Fruit fly (Drosophila melanogaster): ENCODE results near the gene hook.

Gene hook

DNA sequence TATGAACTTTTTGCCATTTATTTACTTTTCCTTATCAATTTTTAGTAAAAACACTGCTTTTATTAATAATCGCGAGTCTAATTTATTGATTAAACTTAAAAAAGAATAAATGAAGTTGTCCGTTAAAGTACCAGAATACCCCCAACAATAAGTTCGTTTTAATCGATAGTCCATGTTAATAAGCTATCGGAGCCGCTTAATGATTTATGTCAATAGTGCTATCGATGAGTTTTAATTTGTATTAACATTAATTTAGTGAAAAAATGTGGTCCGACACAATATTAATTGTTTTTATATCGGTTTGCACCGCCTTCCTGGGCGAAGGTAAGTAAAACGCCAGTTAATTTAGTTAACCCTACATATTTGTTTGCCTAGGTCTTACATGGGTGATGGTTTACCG lies 15.6 kb upstream of the hook start, which contains the start of gene CG10470:
CG10470 (plus strand) TSS at position 165 of the 400 bp plus-strand sequence.
- peak; percentile 16 for TF ChIP-seq rgr (GFP tag; optimal IDR thresholded peaks at IDR 0.05)
- TF ChIP-seq HLH106 (tag; optimal IDR thresholded peaks at IDR 0.05) = peak; percentile 15
- TF ChIP-seq CrebA (GFP tag; optimal IDR thresholded peaks at IDR 0.05; ENCODE audit: borderline replicate concordance) = no peak
- TF ChIP-seq jim (GFP tag; optimal IDR thresholded peaks at IDR 0.05) = no peak
- no peak for TF ChIP-seq lola (GFP tag; optimal IDR thresholded peaks at IDR 0.05)
- no peak for TF ChIP-seq usp (GFP tag; optimal IDR thresholded peaks at IDR 0.05)
- TF ChIP-seq psq (GFP tag; optimal IDR thresholded peaks at IDR 0.05) = peak; percentile 20
- peak; percentile 29 for TF ChIP-seq Hnf4 (GFP tag; optimal IDR thresholded peaks at IDR 0.05)
- TF ChIP-seq fru (GFP tag; optimal IDR thresholded peaks at IDR 0.05) = peak; percentile 22
- peak; percentile 4 for TF ChIP-seq OdsH (GFP tag; optimal IDR thresholded peaks at IDR 0.05)
- TF ChIP-seq Sp1 (GFP tag; optimal IDR thresholded peaks at IDR 0.05) = peak; percentile 15
- TF ChIP-seq h (GFP tag; optimal IDR thresholded peaks at IDR 0.05) = peak; percentile 0

DNA sequence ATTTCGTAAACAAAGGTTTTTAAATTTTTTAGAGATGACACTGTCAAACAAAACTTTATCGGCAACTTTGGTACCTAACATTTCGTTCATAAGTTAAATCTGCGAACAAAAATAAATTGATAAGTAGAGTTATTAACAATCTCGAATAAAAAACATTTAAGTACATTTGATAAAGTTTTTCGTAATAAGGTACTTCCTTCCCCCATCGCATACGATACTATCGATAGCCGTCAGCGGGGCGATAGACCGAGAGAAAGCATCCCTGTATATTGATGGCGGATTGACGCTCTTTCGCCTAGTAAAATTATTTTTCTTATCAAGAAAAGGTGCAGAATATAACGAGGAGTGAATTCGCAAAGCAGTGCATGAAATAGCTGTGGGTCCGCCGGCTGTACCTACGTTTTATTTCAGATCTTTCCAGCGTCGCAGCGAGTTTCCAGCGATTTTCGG lies 11.8 kb upstream of the hook start, which contains the start of the genes Ttc19 and Acn:
Ttc19 (minus strand) TSS at position 38 of the 450 bp plus-strand sequence.
Acn (plus strand) TSS at position 245 of the 450 bp plus-strand sequence.
- TF ChIP-seq sage (GFP tag; optimal IDR thresholded peaks at IDR 0.05) = no peak
- peak; percentile 89 for TF ChIP-seq ey (GFP tag; optimal IDR thresholded peaks at IDR 0.05)
- TF ChIP-seq br (GFP tag; optimal IDR thresholded peaks at IDR 0.05) = peak; percentile 88
- TF ChIP-seq woc (GFP tag; optimal IDR thresholded peaks at IDR 0.05) = peak; percentile 86
- TF ChIP-seq Hr78 (GFP tag; optimal IDR thresholded peaks at IDR 0.05) = no peak
- no peak for TF ChIP-seq Dif (GFP tag; optimal IDR thresholded peaks at IDR 0.05; ENCODE audit: partially characterized antibody)
- TF ChIP-seq CG32264 (GFP tag; optimal IDR thresholded peaks at IDR 0.05) = peak; percentile 76
- peak; percentile 75 for TF ChIP-seq OdsH (GFP tag; optimal IDR thresholded peaks at IDR 0.05)
- TF ChIP-seq Rel (GFP tag; optimal IDR thresholded peaks at IDR 0.05) = no peak
- TF ChIP-seq Rel (tag; optimal IDR thresholded peaks at IDR 0.05) = peak; percentile 45
- TF ChIP-seq h (GFP tag; optimal IDR thresholded peaks at IDR 0.05) = peak; percentile 90
- TF ChIP-seq sv (GFP tag; optimal IDR thresholded peaks at IDR 0.05) = peak; percentile 82
- peak; percentile 95 for TF ChIP-seq Jra (GFP tag; optimal IDR thresholded peaks at IDR 0.05)
- no peak for TF ChIP-seq CrebA (GFP tag; optimal IDR thresholded peaks at IDR 0.05; ENCODE audit: borderline replicate concordance)
- peak; percentile 41 for TF ChIP-seq Myc (optimal IDR thresholded peaks at IDR 0.05)
- TF ChIP-seq GATAd (GFP tag; optimal IDR thresholded peaks at IDR 0.05) = peak; percentile 73
- TF ChIP-seq HLH106 (tag; optimal IDR thresholded peaks at IDR 0.05) = peak; percentile 83
- peak; percentile 83 for TF ChIP-seq CG9705 (GFP tag; optimal IDR thresholded peaks at IDR 0.05)
- peak; percentile 66 for TF ChIP-seq Hr83 (GFP tag; optimal IDR thresholded peaks at IDR 0.05; ENCODE audit: poor library complexity, severe bottlenecking)
- TF ChIP-seq dl (GFP tag; optimal IDR thresholded peaks at IDR 0.05; ENCODE audit: insufficient read depth in 1 of 2, partially characterized antibody in 2 of 2) = no peak
- TF ChIP-seq Sp1 (GFP tag; optimal IDR thresholded peaks at IDR 0.05) = peak; percentile 81
- TF ChIP-seq fru (GFP tag; optimal IDR thresholded peaks at IDR 0.05) = peak; percentile 88
- TF ChIP-seq dsf (GFP tag; optimal IDR thresholded peaks at IDR 0.05; ENCODE audit: borderline replicate concordance) = peak; percentile 93
- no peak for TF ChIP-seq brk (GFP tag; optimal IDR thresholded peaks at IDR 0.05)
- TF ChIP-seq foxo (GFP tag; optimal IDR thresholded peaks at IDR 0.05) = peak; percentile 60 to 88
- TF ChIP-seq Mio (GFP tag; optimal IDR thresholded peaks at IDR 0.05) = peak; percentile 17
- peak; percentile 78 for TF ChIP-seq psq (GFP tag; optimal IDR thresholded peaks at IDR 0.05)
- TF ChIP-seq rgr (GFP tag; optimal IDR thresholded peaks at IDR 0.05) = peak; percentile 90
- TF ChIP-seq Abd-B (GFP tag; optimal IDR thresholded peaks at IDR 0.05) = no peak

DNA sequence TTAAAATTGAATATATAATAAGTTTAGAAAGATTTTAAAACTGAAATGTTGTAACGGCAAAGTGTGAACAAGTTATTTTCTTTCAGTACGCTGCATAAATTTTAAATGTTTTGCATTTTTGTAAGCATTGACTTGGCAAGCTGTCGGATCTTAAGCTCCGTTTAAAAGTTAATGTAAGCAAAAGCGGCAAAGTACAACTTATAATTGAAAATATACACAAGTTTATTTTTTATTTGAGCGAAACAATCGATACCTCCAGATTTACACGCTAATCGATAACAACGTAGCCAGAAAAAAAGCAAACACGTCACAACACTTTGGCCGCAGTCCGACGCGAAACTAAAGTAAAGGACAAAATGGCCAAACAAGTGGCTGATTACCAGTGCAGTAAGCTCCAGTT lies 8.3 kb upstream of the hook start, which contains the start of gene Catsup:
Catsup (plus strand) TSS at position 273 of the 400 bp plus-strand sequence.
- TF ChIP-seq Vsx2 (GFP tag; optimal IDR thresholded peaks at IDR 0.05; ENCODE audit: partially characterized antibody) (no peak), sv (GFP tag; optimal IDR thresholded peaks at IDR 0.05) (no peak), Dfd (GFP tag; optimal IDR thresholded peaks at IDR 0.05) (no peak), ey (GFP tag; optimal IDR thresholded peaks at IDR 0.05) (no peak), pan (optimal IDR thresholded peaks at IDR 0.05) (no peak), HLH106 (tag; optimal IDR thresholded peaks at IDR 0.05) (no peak), Dif (GFP tag; optimal IDR thresholded peaks at IDR 0.05; ENCODE audit: partially characterized antibody) (no peak), OdsH (GFP tag; optimal IDR thresholded peaks at IDR 0.05) (no peak), brk (GFP tag; optimal IDR thresholded peaks at IDR 0.05) (no peak), rgr (GFP tag; optimal IDR thresholded peaks at IDR 0.05) (no peak), CG9705 (GFP tag; optimal IDR thresholded peaks at IDR 0.05) (no peak), psq (GFP tag; optimal IDR thresholded peaks at IDR 0.05) (no peak), Hr83 (GFP tag; optimal IDR thresholded peaks at IDR 0.05; ENCODE audit: poor library complexity, severe bottlenecking) (no peak), Mio (GFP tag; optimal IDR thresholded peaks at IDR 0.05) (no peak), Myc (optimal IDR thresholded peaks at IDR 0.05) (no peak)

Measured in whole organism, wandering third instar larva.